Fruit fly (Drosophila melanogaster) whole organism, wandering third instar larva: Measurements from ENCODE around the gene Roc1a.

Experiments used
- Abd-B ChIP-seq: fragments of >200 bp; optimal IDR thresholded peaks from 2 replicates; lab custom pipeline; 2017; ENCODE audit warnings: missing biosample characterization, missing genetic modification characterization
- CG32264 ChIP-seq: fragments of 200-800 bp; sonication (Bioruptor generic); optimal IDR thresholded peaks from 2 replicates; lab custom pipeline; 2016; ENCODE audit warnings: missing biosample characterization, missing genetic modification characterization
- CG9705 ChIP-seq: fragments of 200-800 bp; sonication (Bioruptor generic); optimal IDR thresholded peaks from 2 replicates; lab custom pipeline; 2018; ENCODE audit warnings: missing biosample characterization, mild to moderate bottlenecking, missing genetic modification characterization
- CrebA ChIP-seq: fragments of 200-800 bp; sonication (Bioruptor generic); optimal IDR thresholded peaks from 2 replicates; lab custom pipeline; 2016; ENCODE audit warnings: missing biosample characterization, mild to moderate bottlenecking, missing genetic modification characterization, borderline replicate concordance
- Dfd ChIP-seq: fragments of >200 bp; optimal IDR thresholded peaks from 2 replicates; lab custom pipeline; 2017; ENCODE audit warnings: missing biosample characterization, missing genetic modification characterization
- Dif ChIP-seq: fragments of 200-275, 200-300 bp; sonication (Bioruptor generic); optimal IDR thresholded peaks from 2 replicates; lab custom pipeline; 2018; ENCODE audit warnings: missing biosample characterization, missing genetic modification characterization; ENCODE audit not compliant: partially characterized antibody
- GATAd ChIP-seq: sonication (Bioruptor generic); optimal IDR thresholded peaks from 2 replicates; lab custom pipeline; 2016; ENCODE audit warnings: missing biosample characterization, missing genetic modification characterization
- HLH106 ChIP-seq: fragments of 200-800 bp; optimal IDR thresholded peaks from 3 replicates; lab custom pipeline; 2019; ENCODE audit warnings: missing biosample characterization, mild to moderate bottlenecking, missing genetic modification characterization, moderate library complexity
- Hnf4 ChIP-seq: fragments of 200-800 bp; sonication (Bioruptor generic); optimal IDR thresholded peaks from 2 replicates; lab custom pipeline; 2016; ENCODE audit warnings: missing biosample characterization, mild to moderate bottlenecking, missing genetic modification characterization
- Hr78 ChIP-seq: fragments of >200 bp; optimal IDR thresholded peaks from 2 replicates; lab custom pipeline; 2017; ENCODE audit warnings: missing biosample characterization, missing genetic modification characterization
- Hr83 ChIP-seq: fragments of 200-300 bp; sonication (Bioruptor generic); optimal IDR thresholded peaks from 2 replicates; lab custom pipeline; 2016; ENCODE audit warnings: missing biosample characterization, mild to moderate bottlenecking, missing genetic modification characterization, moderate library complexity; ENCODE audit not compliant: poor library complexity, severe bottlenecking
- Jra ChIP-seq: sonication (Bioruptor generic); optimal IDR thresholded peaks from 2 replicates; lab custom pipeline; 2016; ENCODE audit warnings: missing biosample characterization, missing genetic modification characterization
- Mio ChIP-seq: sonication (Bioruptor generic); optimal IDR thresholded peaks from 2 replicates; lab custom pipeline; 2016; ENCODE audit warnings: missing biosample characterization, missing genetic modification characterization
- Myc ChIP-seq: fragments of >200 bp; optimal IDR thresholded peaks from 2 replicates; lab custom pipeline; 2017
- N ChIP-seq: fragments of >200 bp; optimal IDR thresholded peaks from 2 replicates; lab custom pipeline; 2018; ENCODE audit warnings: missing biosample characterization, missing external identifiers, missing genetic modification characterization
- OdsH ChIP-seq: fragments of 200-800 bp; sonication (Bioruptor generic); optimal IDR thresholded peaks from 2 replicates; lab custom pipeline; 2016; ENCODE audit warnings: missing biosample characterization, mild to moderate bottlenecking, missing genetic modification characterization
- Rel ChIP-seq, 2 experiments: fragments of 200-800 bp; sonication (Bioruptor generic) in 1 of 2; optimal IDR thresholded peaks; 2 replicates in 1 of 2; 3 replicates in 1 of 2; lab custom pipeline; 2016 to 2019; ENCODE audit warnings: mild to moderate bottlenecking in 2 of 2, missing biosample characterization in 2 of 2, missing genetic modification characterization in 2 of 2, moderate library complexity in 1 of 2
- Sp1 ChIP-seq: fragments of 200-800 bp; sonication (Bioruptor generic); optimal IDR thresholded peaks from 3 replicates; lab custom pipeline; 2019; ENCODE audit warnings: missing biosample characterization, mild to moderate bottlenecking, missing genetic modification characterization, moderate library complexity
- Vsx2 ChIP-seq: fragments of 200-300, 225-300 bp; sonication (Bioruptor generic); optimal IDR thresholded peaks from 2 replicates; lab custom pipeline; 2018; ENCODE audit warnings: missing biosample characterization, missing genetic modification characterization; ENCODE audit not compliant: partially characterized antibody
- br ChIP-seq: fragments of 200-800 bp; sonication (Bioruptor generic); optimal IDR thresholded peaks from 2 replicates; lab custom pipeline; 2016; ENCODE audit warnings: missing biosample characterization, missing genetic modification characterization
- brk ChIP-seq: fragments of 200-800 bp; sonication (Bioruptor generic); optimal IDR thresholded peaks from 2 replicates; lab custom pipeline; 2016; ENCODE audit warnings: missing biosample characterization, mild to moderate bottlenecking, missing genetic modification characterization
- dl ChIP-seq, 2 experiments: fragments of 175-275, 200-275 bp in 1 of 2; fragments of 200-275 bp in 1 of 2; sonication (Bioruptor generic); optimal IDR thresholded peaks; lab custom pipeline; 2018; ENCODE audit warnings: mild to moderate bottlenecking in 2 of 2, missing biosample characterization in 2 of 2, missing genetic modification characterization in 2 of 2, moderate library complexity in 2 of 2; ENCODE audit not compliant: partially characterized antibody in 2 of 2, insufficient read depth in 1 of 2
- dmrt93B ChIP-seq: fragments of 200-800 bp; sonication (Bioruptor generic); optimal IDR thresholded peaks from 2 replicates; lab custom pipeline; 2018; ENCODE audit warnings: missing biosample characterization, mild to moderate bottlenecking, missing genetic modification characterization
- dsf ChIP-seq: sonication (Bioruptor generic); optimal IDR thresholded peaks from 2 replicates; lab custom pipeline; 2016; ENCODE audit warnings: missing biosample characterization, missing genetic modification characterization, borderline replicate concordance
- ey ChIP-seq: fragments of 200-800 bp; sonication (Bioruptor generic); optimal IDR thresholded peaks from 2 replicates; lab custom pipeline; 2016; ENCODE audit warnings: missing biosample characterization, missing genetic modification characterization
- foxo ChIP-seq, 2 experiments: fragments of 200-800 bp; sonication (Bioruptor generic); optimal IDR thresholded peaks; 2 replicates in 1 of 2; 3 replicates in 1 of 2; lab custom pipeline; 2016 to 2017; ENCODE audit warnings: missing biosample characterization in 2 of 2, missing genetic modification characterization in 2 of 2
- fru ChIP-seq: fragments of 200-800 bp; sonication (Bioruptor generic); optimal IDR thresholded peaks from 3 replicates; lab custom pipeline; 2016; ENCODE audit warnings: missing biosample characterization, mild to moderate bottlenecking, missing genetic modification characterization
- h ChIP-seq: fragments of 200-800 bp; sonication (Bioruptor generic); optimal IDR thresholded peaks from 3 replicates; lab custom pipeline; 2016; ENCODE audit warnings: missing biosample characterization, mild to moderate bottlenecking, missing genetic modification characterization
- jim ChIP-seq: fragments of 175-275, 200-325 bp; sonication (Bioruptor generic); optimal IDR thresholded peaks from 2 replicates; lab custom pipeline; 2016; ENCODE audit warnings: missing biosample characterization, mild to moderate bottlenecking, missing genetic modification characterization
- lola ChIP-seq: fragments of >200 bp; optimal IDR thresholded peaks from 2 replicates; lab custom pipeline; 2017; ENCODE audit warnings: missing biosample characterization, missing genetic modification characterization
- pan ChIP-seq: fragments of >200 bp; optimal IDR thresholded peaks from 2 replicates; lab custom pipeline; 2017
- psq ChIP-seq: fragments of 200-800 bp; sonication (Bioruptor generic); optimal IDR thresholded peaks from 3 replicates; lab custom pipeline; 2017; ENCODE audit warnings: missing biosample characterization, mild to moderate bottlenecking, missing genetic modification characterization, moderate library complexity
- rgr ChIP-seq: fragments of 200-800 bp; sonication (Bioruptor generic); optimal IDR thresholded peaks from 3 replicates; lab custom pipeline; 2016; ENCODE audit warnings: missing biosample characterization, mild to moderate bottlenecking, missing genetic modification characterization
- sage ChIP-seq: fragments of 200-800 bp; sonication (Bioruptor generic); optimal IDR thresholded peaks from 2 replicates; lab custom pipeline; 2016; ENCODE audit warnings: missing biosample characterization, mild to moderate bottlenecking, missing genetic modification characterization
- sv ChIP-seq: fragments of 200-800 bp; sonication (Bioruptor generic); optimal IDR thresholded peaks from 3 replicates; lab custom pipeline; 2016; ENCODE audit warnings: missing biosample characterization, missing genetic modification characterization
- tai ChIP-seq: sonication (Bioruptor generic); optimal IDR thresholded peaks from 2 replicates; lab custom pipeline; 2016; ENCODE audit warnings: missing biosample characterization, missing genetic modification characterization
- usp ChIP-seq: fragments of >200 bp; optimal IDR thresholded peaks from 2 replicates; lab custom pipeline; 2017; ENCODE audit warnings: missing biosample characterization, missing genetic modification characterization
- woc ChIP-seq: sonication (Bioruptor generic); optimal IDR thresholded peaks from 2 replicates; lab custom pipeline; 2016; ENCODE audit warnings: missing biosample characterization, mild to moderate bottlenecking, missing genetic modification characterization

Roc1a gene

dm6 chrX:696064-696463, 49.0 kb downstream of the Roc1a start:
- TF ChIP-seq N (GFP tag; lab: Kevin White, UChicago) (no peak), CG9705 (GFP tag; lab: Kevin White, UChicago) (no peak), woc (GFP tag; lab: Kevin White, UChicago) (no peak), brk (GFP tag; lab: Kevin White, UChicago) (peak; percentile 9), ey (GFP tag; lab: Kevin White, UChicago) (no peak), Abd-B (GFP tag; lab: Kevin White, UChicago) (no peak), psq (peak; percentile 33), Rel (GFP tag; optimal IDR thresholded peaks at IDR 0.05; lab: Kevin White, UChicago) (no peak), Rel (tag; optimal IDR thresholded peaks at IDR 0.05; lab: Kevin White, UChicago) (no peak), CG32264 (GFP tag; lab: Kevin White, UChicago) (no peak), Vsx2 (GFP tag; lab: Kevin White, UChicago) (no peak), rgr (peak; percentile 39), Sp1 (GFP tag; lab: Kevin White, UChicago) (no peak), Dfd (GFP tag; lab: Kevin White, UChicago) (no peak), dmrt93B (GFP tag; lab: Kevin White, UChicago) (no peak), h (GFP tag; lab: Kevin White, UChicago) (peak; percentile 30), br (GFP tag; lab: Kevin White, UChicago) (no peak), usp (GFP tag; lab: Kevin White, UChicago) (no peak), dsf (GFP tag; lab: Kevin White, UChicago) (no peak), Hnf4 (GFP tag; lab: Kevin White, UChicago) (peak; percentile 18), tai (no peak), dl (GFP tag; optimal IDR thresholded peaks at IDR 0.05; lab: Kevin White, UChicago; ENCODE audit: insufficient read depth in 1 of 2, partially characterized antibody in 2 of 2) (no peak), Jra (GFP tag; lab: Kevin White, UChicago) (no peak), CrebA (GFP tag; lab: Kevin White, UChicago) (no peak), pan (lab: Kevin White, UChicago) (no peak), HLH106 (tag; lab: Kevin White, UChicago) (no peak), lola (GFP tag; lab: Kevin White, UChicago) (no peak), Hr83 (GFP tag; lab: Kevin White, UChicago) (no peak), jim (GFP tag; lab: Kevin White, UChicago) (no peak), OdsH (GFP tag; lab: Kevin White, UChicago) (peak; percentile 15), Mio (GFP tag; lab: Kevin White, UChicago) (no peak), Myc (no peak), Hr78 (GFP tag; lab: Kevin White, UChicago) (no peak), GATAd (GFP tag; lab: Kevin White, UChicago) (no peak), foxo (GFP tag; optimal IDR thresholded peaks at IDR 0.05; lab: Kevin White, UChicago) (peak in 1 of 2 experiments; percentile 29), fru (GFP tag; lab: Kevin White, UChicago) (peak; percentile 44), Dif (GFP tag; lab: Kevin White, UChicago) (no peak), sage (no peak), sv (GFP tag; lab: Kevin White, UChicago) (no peak)
- TF ChIP-seq, all 38 proteins: peak for 8
